Worm (Caenorhabditis elegans) whole organism, L4/young adult: ENCODE data around the gene col-20.

Experiments
- W03F9.2 ChIP-seq: fragments of 150-350 bp; optimal IDR thresholded peaks from 2 replicates; lab custom pipeline; 2014; ENCODE audit warnings: missing biosample characterization, missing genetic modification characterization
- dao-5 ChIP-seq: sonication (generic microtip); optimal IDR thresholded peaks from 2 replicates; lab custom pipeline; 2016; ENCODE audit warnings: missing genotype, missing genetic modification characterization, moderate library complexity, missing compliant biosample characterization
- him-1 ChIP-seq: sonication (generic microtip); optimal IDR thresholded peaks from 2 replicates; lab custom pipeline; 2016; ENCODE audit warnings: missing genotype, missing genetic modification reagents, missing genetic modification characterization, missing compliant biosample characterization

ce11 chrII:4854761-4855160 is 15.8 kb downstream of the col-20 start:
- TF ChIP-seq him-1 (tag; lab: Kevin White, UChicago), result no peak
- TF ChIP-seq W03F9.2 (tag; lab: Kevin White, UChicago), result no peak
- no peak for TF ChIP-seq dao-5 (tag; lab: Kevin White, UChicago)
